Worm (Caenorhabditis elegans) whole organism, L3 larva: ENCODE measurements around the gene gst-16.

Experiments used
- R02D3.7 ChIP-seq: fragments of 150-350 bp; optimal IDR thresholded peaks from 2 replicates; lab custom pipeline; 2014; ENCODE audit warnings: missing biosample characterization, missing genetic modification characterization
- ama-1 ChIP-seq: fragments of 150-350 bp; optimal IDR thresholded peaks from 2 replicates; lab custom pipeline; 2018
- elt-3 ChIP-seq, 3 experiments: fragments of 150-350 bp in 1 of 3; sonication (generic microtip) in 2 of 3; optimal IDR thresholded peaks; 2 replicates in 2 of 3; 4 replicates in 1 of 3; lab custom pipeline; 2014 to 2017; ENCODE audit warnings: missing biosample characterization in 3 of 3, missing genetic modification characterization in 3 of 3
- jun-1 ChIP-seq: fragments of 150-350 bp; optimal IDR thresholded peaks from 2 replicates; lab custom pipeline; 2014; ENCODE audit warnings: missing biosample characterization, missing genetic modification reagents, missing genetic modification characterization
- pqm-1 ChIP-seq: fragments of 150-350 bp; optimal IDR thresholded peaks from 2 replicates; lab custom pipeline; 2017; ENCODE audit warnings: missing biosample characterization, missing genetic modification characterization, inconsistent platforms
- sea-2 ChIP-seq: fragments of 150-350 bp; sonication (generic microtip); optimal IDR thresholded peaks from 4 replicates; lab custom pipeline; 2014; ENCODE audit warnings: missing biosample characterization, missing genetic modification reagents, missing genetic modification characterization
- unc-39 ChIP-seq: sonication (generic microtip); optimal IDR thresholded peaks from 4 replicates; lab custom pipeline; 2017; ENCODE audit warnings: missing biosample characterization, missing genetic modification characterization

ce11 chrII:13637941-13638489 lies 13.8 kb upstream of the gst-16 start, which contains the start of gene phdh-1:
- TF ChIP-seq pqm-1 (no peak), sea-2 (GFP tag; lab: Kevin White, UChicago) (no peak), elt-3 (tag; optimal IDR thresholded peaks at IDR 0.05; lab: Kevin White, UChicago) (no peak), unc-39 (tag; lab: Kevin White, UChicago) (no peak), R02D3.7 (tag; lab: Kevin White, UChicago) (no peak), ama-1 (lab: Kevin White, UChicago) (no peak), jun-1 (tag; lab: Kevin White, UChicago) (no peak)
